Worm (Caenorhabditis elegans): ENCODE measurements around the gene aipr-1.
A peak's percentile ranks its signal among the peaks of the same experiment; 100 is the strongest.

aipr-1 gene

ce11 chrII:6563238-6563637 is 30.8 kb downstream of the aipr-1 start (continued):
- TF ChIP-seq zag-1 (tag; optimal IDR thresholded peaks at IDR 0.05) = no peak
- TF ChIP-seq nhr-11 (tag; optimal IDR thresholded peaks at IDR 0.05) = no peak
- no peak for TF ChIP-seq nhr-77 (tag; optimal IDR thresholded peaks at IDR 0.05)
- no peak for TF ChIP-seq nhr-20 (tag; optimal IDR thresholded peaks at IDR 0.05)
- TF ChIP-seq F16B12.6 (tag; optimal IDR thresholded peaks at IDR 0.05) = no peak
- TF ChIP-seq ceh-90 (tag; optimal IDR thresholded peaks at IDR 0.05) = no peak
- no peak for TF ChIP-seq unc-98 (GFP tag; IDR thresholded peaks at IDR 0.05)
- TF ChIP-seq swsn-7 (tag; optimal IDR thresholded peaks at IDR 0.05) = no peak
- no peak for TF ChIP-seq snpc-4 (tag; optimal IDR thresholded peaks at IDR 0.05)
- no peak for TF ChIP-seq fkh-4 (tag; optimal IDR thresholded peaks at IDR 0.05; ENCODE audit: borderline replicate concordance)
- no peak for TF ChIP-seq vab-15 (tag; optimal IDR thresholded peaks at IDR 0.05)
- TF ChIP-seq nhr-90 (tag; optimal IDR thresholded peaks at IDR 0.05; ENCODE audit: poor library complexity) = no peak
- no peak for TF ChIP-seq lin-15B (tag; optimal IDR thresholded peaks at IDR 0.05)
- no peak for TF ChIP-seq lir-3 (tag; optimal IDR thresholded peaks at IDR 0.05; ENCODE audit: poor library complexity)
- TF ChIP-seq nhr-71 (tag; optimal IDR thresholded peaks at IDR 0.05) = no peak

ce11 chrII:6562203-6562867 is 31.7 kb downstream of the aipr-1 start:
- TF ChIP-seq ama-1 (optimal IDR thresholded peaks at IDR 0.05) (peak; percentile 51), ztf-4 (tag; optimal IDR thresholded peaks at IDR 0.05) (no peak), egl-27 (tag; optimal IDR thresholded peaks at IDR 0.05) (no peak), unc-86 (tag; optimal IDR thresholded peaks at IDR 0.05) (no peak), lin-14 (GFP tag; optimal IDR thresholded peaks at IDR 0.05) (peak; percentile 65), blmp-1 (tag; optimal IDR thresholded peaks at IDR 0.05) (peak; percentile 65), snpc-4 (tag; optimal IDR thresholded peaks at IDR 0.05) (no peak), sptf-1 (tag; optimal IDR thresholded peaks at IDR 0.05) (no peak), elt-3 (tag; optimal IDR thresholded peaks at IDR 0.05) (peak in 1 of 6 experiments; percentile 6), nhr-85 (tag) (peak; percentile 57), skn-1 (tag; optimal IDR thresholded peaks at IDR 0.05) (peak; percentile 0)

- TF ChIP-seq lin-13 (GFP tag; optimal IDR thresholded peaks at IDR 0.05) (no peak), nhr-85 (tag) (no peak), elt-3 (tag; optimal IDR thresholded peaks at IDR 0.05) (no peak), nhr-12 (tag; optimal IDR thresholded peaks at IDR 0.05) (no peak), nhr-237 (tag; optimal IDR thresholded peaks at IDR 0.05) (no peak), snu-23 (GFP tag; optimal IDR thresholded peaks at IDR 0.05) (peak; percentile 11), jun-1 (tag; optimal IDR thresholded peaks at IDR 0.05) (no peak), rnt-1 (tag; optimal IDR thresholded peaks at IDR 0.05) (peak; percentile 16), nhr-19 (GFP tag; conservative IDR thresholded peaks at IDR 0.05) (peak; percentile 36), nhr-47 (tag; optimal IDR thresholded peaks at IDR 0.05) (no peak), pag-3 (tag; optimal IDR thresholded peaks at IDR 0.05; ENCODE audit: borderline replicate concordance, insufficient read depth) (no peak), mdl-1 (tag; optimal IDR thresholded peaks at IDR 0.05) (peak in 1 of 2 experiments; percentile 1), lsy-2 (tag; optimal IDR thresholded peaks at IDR 0.05) (peak in 1 of 2 experiments; percentile 26), ztf-4 (tag; optimal IDR thresholded peaks at IDR 0.05) (no peak), dsc-1 (tag; optimal IDR thresholded peaks at IDR 0.05) (no peak), ceh-88 (GFP tag; IDR thresholded peaks at IDR 0.05) (no peak), nhr-84 (tag; optimal IDR thresholded peaks at IDR 0.05) (no peak), lin-35 (GFP tag; optimal IDR thresholded peaks at IDR 0.05) (peak in 1 of 2 experiments; percentile 44), hlh-4 (tag; optimal IDR thresholded peaks at IDR 0.05) (no peak), snpc-4 (tag; optimal IDR thresholded peaks at IDR 0.05) (no peak), pax-3 (tag; optimal IDR thresholded peaks at IDR 0.05) (no peak), C16A3.4 (tag; optimal IDR thresholded peaks at IDR 0.05) (peak; percentile 20), skn-1 (tag; optimal IDR thresholded peaks at IDR 0.05) (no peak), tlp-1 (tag; optimal IDR thresholded peaks at IDR 0.05) (no peak), fos-1 (tag; optimal IDR thresholded peaks at IDR 0.05) (no peak), C04F5.9 (tag; optimal IDR thresholded peaks at IDR 0.05) (no peak), hlh-17 (GFP tag; optimal IDR thresholded peaks at IDR 0.05; ENCODE audit: borderline replicate concordance) (no peak), ama-1 (optimal IDR thresholded peaks at IDR 0.05) (peak; percentile 14), nhr-20 (tag; optimal IDR thresholded peaks at IDR 0.05) (no peak)
These were observed 32.8 kb downstream of the aipr-1 start, which contains the start of gene F18C5.10 for ce11 chrII:6561300-6561699. TSS of gene F18C5.10 (minus strand) at chrII:6561444.
